Fruit fly (Drosophila melanogaster): ENCODE measurements around the gene PAPLA1.

- TF ChIP-seq cnc (optimal IDR thresholded peaks at IDR 0.05) = no peak
- TF ChIP-seq Mnt (GFP tag; optimal IDR thresholded peaks at IDR 0.05) = no peak
- TF ChIP-seq kay (GFP tag; ENCODE audit: borderline replicate concordance) = peak; percentile 24
- no peak for TF ChIP-seq ovo (GFP tag; optimal IDR thresholded peaks at IDR 0.05)
- no peak for TF ChIP-seq CG12768 (GFP tag; optimal IDR thresholded peaks at IDR 0.05)
Observed at dm6 chr2L:8164219-8164618, 4.8 kb upstream of the PAPLA1 start.
